Fruit fly (Drosophila melanogaster) whole organism, embryonic: ENCODE results near the gene CG31122.

Experiments used
- Ada2b ChIP-seq: fragments of 200-800 bp; sonication (Bioruptor generic); IDR thresholded peaks from 2 replicates; pipeline ENCODE4 v1.3.6; 2022; ENCODE audit warnings: missing biosample characterization, missing genetic modification characterization
- Adf1 ChIP-seq: fragments of 200-800 bp; sonication (Bioruptor generic); IDR thresholded peaks from 2 replicates; pipeline ENCODE4 v1.3.6; 2022; ENCODE audit warnings: missing biosample characterization, missing genetic modification characterization
- B-H1 ChIP-seq: fragments of 200-800 bp; sonication (Bioruptor generic); IDR thresholded peaks from 3 replicates; pipeline ENCODE4 v1.3.6; 2022; ENCODE audit warnings: missing biosample characterization, missing genetic modification characterization
- BEAF-32 ChIP-seq: fragments of 200-800 bp; sonication (Bioruptor generic); optimal IDR thresholded peaks from 3 replicates; lab custom pipeline; 2017; ENCODE audit warnings: missing biosample characterization, missing genetic modification characterization, mild to moderate bottlenecking, moderate library complexity, missing genetic modification reagents
- CG10543 ChIP-seq: fragments of 200-800 bp; sonication (Bioruptor generic); optimal IDR thresholded peaks from 3 replicates; lab custom pipeline; 2017; ENCODE audit warnings: missing biosample characterization, mild to moderate bottlenecking, missing genetic modification characterization, moderate library complexity
- CG11247 ChIP-seq: fragments of 200-800 bp; sonication (Bioruptor generic); IDR thresholded peaks from 2 replicates; pipeline ENCODE4 v1.3.6; 2022; ENCODE audit warnings: missing biosample characterization, missing genetic modification characterization
- CG11456 ChIP-seq: fragments of 200-800 bp; sonication (Bioruptor generic); IDR thresholded peaks from 3 replicates; pipeline ENCODE4 v1.3.6; 2022; ENCODE audit warnings: missing biosample characterization, missing genetic modification characterization
- CG11560 ChIP-seq: fragments of 200-800 bp; sonication (Bioruptor generic); IDR thresholded peaks from 3 replicates; pipeline ENCODE4 v1.3.6; 2022; ENCODE audit warnings: missing biosample characterization, missing genetic modification characterization
- CG12391 ChIP-seq: fragments of 200-800 bp; sonication (Bioruptor generic); optimal IDR thresholded peaks from 3 replicates; lab custom pipeline; 2018; ENCODE audit warnings: missing biosample characterization, mild to moderate bottlenecking, missing genetic modification characterization, moderate library complexity
- CG13287 ChIP-seq: fragments of 200-800 bp; sonication (Bioruptor generic); IDR thresholded peaks from 2 replicates; pipeline ENCODE4 v1.3.6; 2022; ENCODE audit warnings: missing biosample characterization, missing genetic modification characterization; ENCODE audit not compliant: partially characterized antibody
- CG13296 ChIP-seq: fragments of 200-800 bp; sonication (Bioruptor generic); optimal IDR thresholded peaks from 3 replicates; lab custom pipeline; 2018; ENCODE audit warnings: missing biosample characterization, mild to moderate bottlenecking, missing genetic modification characterization
- CG15011 ChIP-seq: fragments of 200-800 bp; sonication (Bioruptor generic); optimal IDR thresholded peaks from 3 replicates; lab custom pipeline; 2018; ENCODE audit warnings: missing biosample characterization, mild to moderate bottlenecking, missing genetic modification characterization
- CG1603 ChIP-seq: fragments of 200-800 bp; sonication (Bioruptor generic); optimal IDR thresholded peaks from 2 replicates; lab custom pipeline; 2019; ENCODE audit warnings: missing biosample characterization, mild to moderate bottlenecking, missing genetic modification characterization, moderate library complexity
- CG1647 ChIP-seq: fragments of 200-800 bp; sonication (Bioruptor generic); optimal IDR thresholded peaks from 3 replicates; lab custom pipeline; 2016; ENCODE audit warnings: missing biosample characterization, missing genetic modification characterization
- CG17568 ChIP-seq: fragments of 200-800 bp; sonication (Bioruptor generic); optimal IDR thresholded peaks from 2 replicates; lab custom pipeline; 2018; ENCODE audit warnings: missing biosample characterization, mild to moderate bottlenecking, missing genetic modification characterization, moderate library complexity
- CG17802 ChIP-seq: fragments of 200-800 bp; sonication (Bioruptor generic); optimal IDR thresholded peaks from 2 replicates; lab custom pipeline; 2018; ENCODE audit warnings: missing biosample characterization, mild to moderate bottlenecking, missing genetic modification characterization, moderate library complexity
- CG1792 ChIP-seq: fragments of 200-800 bp; sonication (Bioruptor generic); optimal IDR thresholded peaks from 2 replicates; lab custom pipeline; 2016; ENCODE audit warnings: missing biosample characterization, missing genetic modification characterization
- CG31224 ChIP-seq: fragments of 200-800 bp; sonication (Bioruptor generic); IDR thresholded peaks from 2 replicates; pipeline ENCODE4 v1.3.6; 2022; ENCODE audit warnings: missing biosample characterization, missing genetic modification characterization
- CG34224 ChIP-seq: fragments of 200-800 bp; sonication (Bioruptor generic); IDR thresholded peaks from 3 replicates; pipeline ENCODE4 v1.3.6; 2022; ENCODE audit warnings: missing biosample characterization, missing genetic modification characterization; ENCODE audit not compliant: partially characterized antibody
- CG3995 ChIP-seq: fragments of 200-800 bp; sonication (Bioruptor generic); optimal IDR thresholded peaks from 3 replicates; lab custom pipeline; 2016; ENCODE audit warnings: missing biosample characterization, missing genetic modification characterization
- CG4404 ChIP-seq: fragments of 200-800 bp; sonication (Bioruptor generic); IDR thresholded peaks from 2 replicates; pipeline ENCODE4 v1.3.6; 2022; ENCODE audit warnings: missing biosample characterization, missing genetic modification characterization
- CG4617 ChIP-seq: fragments of 200-800 bp; sonication (Bioruptor generic); optimal IDR thresholded peaks from 3 replicates; lab custom pipeline; 2016; ENCODE audit warnings: missing biosample characterization, missing genetic modification characterization, borderline replicate concordance
- CG8290 ChIP-seq, 3 experiments: fragments of 200-800 bp; sonication (Bioruptor generic); optimal IDR thresholded peaks; 2 replicates each; lab custom pipeline; 2016 to 2019; ENCODE audit warnings: missing biosample characterization in 3 of 3, missing genetic modification characterization in 3 of 3, mild to moderate bottlenecking in 2 of 3, moderate library complexity in 1 of 3
- CG9437 ChIP-seq: fragments of 200-800 bp; sonication (Bioruptor generic); optimal IDR thresholded peaks from 2 replicates; lab custom pipeline; 2018; ENCODE audit warnings: missing biosample characterization, mild to moderate bottlenecking, missing genetic modification characterization
- Dref ChIP-seq: fragments of 200-800 bp; sonication (Bioruptor generic); IDR thresholded peaks from 2 replicates; pipeline ENCODE4 v1.3.6; 2022; ENCODE audit warnings: missing biosample characterization, missing genetic modification characterization
- HLH3B ChIP-seq: fragments of 200-800 bp; sonication (Bioruptor generic); IDR thresholded peaks from 2 replicates; pipeline ENCODE4 v1.3.6; 2022; ENCODE audit warnings: missing biosample characterization, missing genetic modification characterization
- Hand ChIP-seq: fragments of 200-800 bp; sonication (Bioruptor generic); optimal IDR thresholded peaks from 2 replicates; lab custom pipeline; 2017; ENCODE audit warnings: mild to moderate bottlenecking, missing biosample characterization, missing genetic modification reagents, missing genetic modification characterization
- Hey ChIP-seq: fragments of 200-800 bp; sonication (Bioruptor generic); optimal IDR thresholded peaks from 3 replicates; lab custom pipeline; 2018; ENCODE audit warnings: missing biosample characterization, mild to moderate bottlenecking, missing genetic modification characterization
- HmgZ ChIP-seq: fragments of 200-800 bp; sonication (Bioruptor generic); optimal IDR thresholded peaks from 2 replicates; lab custom pipeline; 2018; ENCODE audit warnings: missing biosample characterization, mild to moderate bottlenecking, missing genetic modification characterization
- Hmx ChIP-seq: fragments of 200-800 bp; sonication (Bioruptor generic); optimal IDR thresholded peaks from 2 replicates; lab custom pipeline; 2016; ENCODE audit warnings: missing biosample characterization, missing genetic modification characterization
- Mad ChIP-seq: fragments of 200-800 bp; sonication (Bioruptor generic); optimal IDR thresholded peaks from 2 replicates; lab custom pipeline; 2016; ENCODE audit warnings: missing biosample characterization, missing genetic modification characterization
- Nf-YB ChIP-seq: fragments of 200-800 bp; sonication (Bioruptor generic); optimal IDR thresholded peaks from 3 replicates; lab custom pipeline; 2019; ENCODE audit warnings: missing biosample characterization, mild to moderate bottlenecking, missing genetic modification characterization, moderate library complexity
- Vsx1 ChIP-seq: fragments of 200-800 bp; sonication (Bioruptor generic); optimal IDR thresholded peaks from 2 replicates; lab custom pipeline; 2017; ENCODE audit warnings: missing biosample characterization, mild to moderate bottlenecking, missing genetic modification characterization, missing genetic modification reagents
- bigmax ChIP-seq: fragments of 200-800 bp; sonication (Bioruptor generic); optimal IDR thresholded peaks from 2 replicates; lab custom pipeline; 2018; ENCODE audit warnings: missing biosample characterization, mild to moderate bottlenecking, missing genetic modification characterization
- fru ChIP-seq: fragments of >200 bp; optimal IDR thresholded peaks from 2 replicates; lab custom pipeline; 2017
- gce ChIP-seq: fragments of 200-800 bp; sonication (Bioruptor generic); IDR thresholded peaks from 3 replicates; pipeline ENCODE4 v1.3.6; 2022; ENCODE audit warnings: missing biosample characterization, missing genetic modification characterization
- gcm ChIP-seq: fragments of 200-800 bp; sonication (Bioruptor generic); optimal IDR thresholded peaks from 2 replicates; lab custom pipeline; 2019; ENCODE audit warnings: missing biosample characterization, mild to moderate bottlenecking, missing genetic modification characterization, moderate library complexity
- hth ChIP-seq: fragments of >200 bp; optimal IDR thresholded peaks from 2 replicates; lab custom pipeline; 2017; ENCODE audit warnings: inconsistent platforms
- ind ChIP-seq: fragments of 200-800 bp; sonication (Bioruptor generic); optimal IDR thresholded peaks from 3 replicates; lab custom pipeline; 2016; ENCODE audit warnings: missing biosample characterization, missing genetic modification characterization
- ken ChIP-seq: fragments of 200-800 bp; sonication (Bioruptor generic); IDR thresholded peaks from 3 replicates; pipeline ENCODE4 v1.3.6; 2022; ENCODE audit warnings: missing biosample characterization, missing genetic modification characterization
- lab ChIP-seq: fragments of 200-800 bp; sonication (Bioruptor generic); optimal IDR thresholded peaks from 3 replicates; lab custom pipeline; 2017; ENCODE audit warnings: missing biosample characterization, missing genetic modification characterization, mild to moderate bottlenecking, moderate library complexity, missing genetic modification reagents
- odd ChIP-seq: fragments of 200-800 bp; sonication (Bioruptor generic); optimal IDR thresholded peaks from 2 replicates; lab custom pipeline; 2017; ENCODE audit warnings: missing biosample characterization, mild to moderate bottlenecking, missing genetic modification characterization
- pita ChIP-seq: fragments of 200-800 bp; sonication (Bioruptor generic); optimal IDR thresholded peaks from 2 replicates; lab custom pipeline; 2017; ENCODE audit warnings: missing biosample characterization, mild to moderate bottlenecking, missing genetic modification characterization
- scrt ChIP-seq: fragments of 200-800 bp; sonication (Bioruptor generic); optimal IDR thresholded peaks from 2 replicates; lab custom pipeline; 2018; ENCODE audit warnings: missing biosample characterization, mild to moderate bottlenecking, missing genetic modification characterization, moderate library complexity
- sob ChIP-seq: fragments of 200-800 bp; sonication (Bioruptor generic); IDR thresholded peaks from 2 replicates; pipeline ENCODE4 v1.3.6; 2022; ENCODE audit warnings: missing biosample characterization, missing genetic modification characterization
- sug ChIP-seq: fragments of 200-800 bp; optimal IDR thresholded peaks from 2 replicates; lab custom pipeline; 2019; ENCODE audit warnings: missing biosample characterization, mild to moderate bottlenecking, missing genetic modification characterization, moderate library complexity
- tap ChIP-seq: fragments of 200-800 bp; optimal IDR thresholded peaks from 3 replicates; lab custom pipeline; 2019; ENCODE audit warnings: missing biosample characterization, mild to moderate bottlenecking, missing genetic modification characterization, moderate library complexity
- tio ChIP-seq: fragments of 200-800 bp; sonication (Bioruptor generic); optimal IDR thresholded peaks from 2 replicates; lab custom pipeline; 2017; ENCODE audit warnings: missing biosample characterization, missing genetic modification characterization, inconsistent platforms

Gene CG31122

dm6 chr3R:18402549-18403429 lies 9.9 kb downstream of the CG31122 start, which contains the start of the genes Wdr37 and koko (continued):
- TF ChIP-seq tio (GFP tag; lab: Kevin White, UChicago) (peak; percentile 97), CG4617 (GFP tag; lab: Kevin White, UChicago) (peak; percentile 86), CG13287 (GFP tag; lab: Robert Waterston, UW) (peak; percentile 72), ken (GFP tag; lab: Robert Waterston, UW) (peak; percentile 88), BEAF-32 (GFP tag; lab: Kevin White, UChicago) (peak; percentile 70), Hmx (GFP tag; lab: Kevin White, UChicago) (peak; percentile 79), Mad (peak; percentile 65), gcm (peak; percentile 98), Vsx1 (GFP tag; lab: Kevin White, UChicago) (peak; percentile 80), CG12391 (tag; lab: Kevin White, UChicago) (peak; percentile 99), sob (peak; percentile 98), Dref (GFP tag; lab: Robert Waterston, UW) (peak; percentile 87), CG11247 (GFP tag; lab: Robert Waterston, UW) (peak; percentile 97), CG8290 (GFP tag; optimal IDR thresholded peaks at IDR 0.05; lab: Kevin White, UChicago) (peak; percentile 96), CG8290 (tag; optimal IDR thresholded peaks at IDR 0.05; lab: Kevin White, UChicago) (peak; percentile 9 to 48), lab (GFP tag; lab: Kevin White, UChicago) (peak; percentile 89), CG4404 (peak; percentile 98), pita (no peak), CG1603 (tag; lab: Kevin White, UChicago) (peak; percentile 70), odd (GFP tag; lab: Kevin White, UChicago) (peak; percentile 88), CG9437 (GFP tag; lab: Kevin White, UChicago) (peak; percentile 94), B-H1 (GFP tag; lab: Robert Waterston, UW) (peak; percentile 95), CG11560 (tag; lab: Robert Waterston, UW) (peak; percentile 94), CG10543 (GFP tag; lab: Kevin White, UChicago) (peak; percentile 96), CG13296 (GFP tag; lab: Kevin White, UChicago) (peak; percentile 90), sug (tag; lab: Kevin White, UChicago) (peak; percentile 94), Ada2b (GFP tag; lab: Robert Waterston, UW) (peak; percentile 95), CG15011 (peak; percentile 92), CG17568 (GFP tag; lab: Kevin White, UChicago) (no peak), HLH3B (peak; percentile 99), CG17802 (tag; lab: Kevin White, UChicago) (peak; percentile 83), CG34224 (GFP tag; lab: Robert Waterston, UW) (peak; percentile 46; the same call in 2 of the 3 replicates), tap (tag; lab: Kevin White, UChicago) (peak; percentile 94), Hand (GFP tag; lab: Kevin White, UChicago) (peak; percentile 85), hth (lab: Kevin White, UChicago) (no peak), CG3995 (peak; percentile 52), Hey (tag; lab: Kevin White, UChicago) (peak; percentile 22), bigmax (GFP tag; lab: Kevin White, UChicago) (no peak), fru (lab: Kevin White, UChicago) (no peak), Nf-YB (GFP tag; lab: Kevin White, UChicago) (peak; percentile 86), scrt (GFP tag; lab: Kevin White, UChicago) (peak; percentile 83), HmgZ (tag; lab: Kevin White, UChicago) (peak; percentile 96), CG1647 (GFP tag; lab: Kevin White, UChicago) (peak; percentile 63), CG11456 (GFP tag; lab: Robert Waterston, UW) (peak; percentile 96), CG1792 (peak; percentile 56), CG31224 (peak; percentile 94), gce (GFP tag; lab: Robert Waterston, UW) (peak; percentile 95), Adf1 (GFP tag; lab: Robert Waterston, UW) (peak; percentile 84), ind (peak; percentile 96)
